Fruit fly (Drosophila melanogaster) whole organism, embryonic: ENCODE data around the gene CG15406.

Experiments
- Atf3 ChIP-seq: fragments of 200-800 bp; sonication (Bioruptor generic); optimal IDR thresholded peaks from 3 replicates; lab custom pipeline; 2016; ENCODE audit warnings: missing biosample characterization, missing genetic modification characterization
- BEAF-32 ChIP-seq: fragments of 200-800 bp; sonication (Bioruptor generic); optimal IDR thresholded peaks from 3 replicates; lab custom pipeline; 2017; ENCODE audit warnings: missing biosample characterization, missing genetic modification characterization, mild to moderate bottlenecking, moderate library complexity, missing genetic modification reagents
- Blimp-1 ChIP-seq: fragments of 200-800 bp; sonication (Bioruptor generic); optimal IDR thresholded peaks from 3 replicates; lab custom pipeline; 2018; ENCODE audit warnings: missing biosample characterization, missing genetic modification characterization, mild to moderate bottlenecking, moderate library complexity, missing genetic modification reagents
- CG10209 ChIP-seq: fragments of 200-800 bp; sonication (Bioruptor generic); optimal IDR thresholded peaks from 3 replicates; lab custom pipeline; 2017; ENCODE audit warnings: missing biosample characterization, mild to moderate bottlenecking, missing genetic modification characterization, missing genetic modification reagents
- CG1024 ChIP-seq: fragments of 200-800 bp; sonication (Bioruptor generic); IDR thresholded peaks from 2 replicates; pipeline ENCODE4 v1.3.6; 2022; ENCODE audit warnings: missing biosample characterization, missing genetic modification characterization
- CG10462 ChIP-seq: fragments of 200-800 bp; sonication (Bioruptor generic); optimal IDR thresholded peaks from 2 replicates; lab custom pipeline; 2016; ENCODE audit warnings: missing biosample characterization, missing genetic modification characterization
- CG11247 ChIP-seq: fragments of 200-800 bp; sonication (Bioruptor generic); IDR thresholded peaks from 2 replicates; pipeline ENCODE4 v1.3.6; 2022; ENCODE audit warnings: missing biosample characterization, missing genetic modification characterization
- CG11696 ChIP-seq: fragments of 200-800 bp; sonication (Bioruptor generic); IDR thresholded peaks from 2 replicates; pipeline ENCODE4 v1.3.6; 2022; ENCODE audit warnings: missing biosample characterization, missing genetic modification characterization
- CG13287 ChIP-seq: fragments of 200-800 bp; sonication (Bioruptor generic); IDR thresholded peaks from 2 replicates; pipeline ENCODE4 v1.3.6; 2022; ENCODE audit warnings: missing biosample characterization, missing genetic modification characterization; ENCODE audit not compliant: partially characterized antibody
- CG13424 ChIP-seq: fragments of 200-800 bp; sonication (Bioruptor generic); optimal IDR thresholded peaks from 2 replicates; lab custom pipeline; 2019; ENCODE audit warnings: missing biosample characterization, mild to moderate bottlenecking, missing genetic modification characterization, moderate library complexity
- CG18599 ChIP-seq: fragments of 200-800 bp; sonication (Bioruptor generic); optimal IDR thresholded peaks from 3 replicates; lab custom pipeline; 2017; ENCODE audit warnings: missing biosample characterization, missing genetic modification characterization, mild to moderate bottlenecking, moderate library complexity, missing genetic modification reagents
- CG18764 ChIP-seq: fragments of 200-800 bp; sonication (Bioruptor generic); optimal IDR thresholded peaks from 3 replicates; lab custom pipeline; 2016; ENCODE audit warnings: missing biosample characterization, missing genetic modification characterization
- CG3065 ChIP-seq: fragments of 200-800 bp; sonication (Bioruptor generic); optimal IDR thresholded peaks from 2 replicates; lab custom pipeline; 2016; ENCODE audit warnings: missing biosample characterization, missing genetic modification characterization
- CG34224 ChIP-seq: fragments of 200-800 bp; sonication (Bioruptor generic); IDR thresholded peaks from 3 replicates; pipeline ENCODE4 v1.3.6; 2022; ENCODE audit warnings: missing biosample characterization, missing genetic modification characterization; ENCODE audit not compliant: partially characterized antibody
- CG3995 ChIP-seq: fragments of 200-800 bp; sonication (Bioruptor generic); optimal IDR thresholded peaks from 3 replicates; lab custom pipeline; 2016; ENCODE audit warnings: missing biosample characterization, missing genetic modification characterization
- CG7357 ChIP-seq: fragments of 200-800 bp; sonication (Bioruptor generic); IDR thresholded peaks from 3 replicates; pipeline ENCODE4 v1.3.6; 2022; ENCODE audit warnings: missing biosample characterization, missing genetic modification characterization
- CG7786 ChIP-seq: fragments of 200-800 bp; sonication (Bioruptor generic); optimal IDR thresholded peaks from 2 replicates; lab custom pipeline; 2016; ENCODE audit warnings: missing biosample characterization, missing genetic modification characterization
- CG8359 ChIP-seq: fragments of 200-800 bp; sonication (Bioruptor generic); optimal IDR thresholded peaks from 2 replicates; lab custom pipeline; 2017; ENCODE audit warnings: missing biosample characterization, mild to moderate bottlenecking, missing genetic modification characterization, borderline replicate concordance
- CG9817 ChIP-seq: fragments of 200-800 bp; sonication (Bioruptor generic); optimal IDR thresholded peaks from 2 replicates; lab custom pipeline; 2018; ENCODE audit warnings: missing biosample characterization, mild to moderate bottlenecking, missing genetic modification characterization, moderate library complexity
- CTCF ChIP-seq: fragments of 200-800 bp; sonication (Bioruptor generic); optimal IDR thresholded peaks from 2 replicates; lab custom pipeline; 2017; ENCODE audit warnings: missing biosample characterization, mild to moderate bottlenecking, missing genetic modification characterization, moderate library complexity
- Dbx ChIP-seq: fragments of 200-800 bp; sonication (Bioruptor generic); IDR thresholded peaks from 3 replicates; pipeline ENCODE4 v1.3.6; 2022; ENCODE audit warnings: missing biosample characterization, missing genetic modification characterization
- Deaf1 ChIP-seq: fragments of 200-800 bp; optimal IDR thresholded peaks from 3 replicates; lab custom pipeline; 2019; ENCODE audit warnings: missing biosample characterization, mild to moderate bottlenecking, missing genetic modification characterization, moderate library complexity
- Elba2 ChIP-seq: fragments of 200-800 bp; sonication (Bioruptor generic); optimal IDR thresholded peaks from 3 replicates; lab custom pipeline; 2016; ENCODE audit warnings: missing biosample characterization, missing genetic modification characterization
- H2.0 ChIP-seq: fragments of 200-800 bp; sonication (Bioruptor generic); IDR thresholded peaks from 2 replicates; pipeline ENCODE4 v1.3.6; 2022; ENCODE audit warnings: missing biosample characterization, missing genetic modification characterization
- HHEX ChIP-seq: fragments of 200-800 bp; sonication (Bioruptor generic); optimal IDR thresholded peaks from 3 replicates; lab custom pipeline; 2017; ENCODE audit warnings: missing biosample characterization, mild to moderate bottlenecking, missing genetic modification characterization, missing genetic modification reagents
- HLH54F ChIP-seq: fragments of 200-800 bp; sonication (Bioruptor generic); optimal IDR thresholded peaks from 3 replicates; lab custom pipeline; 2016; ENCODE audit warnings: missing biosample characterization, missing genetic modification characterization
- Hmr ChIP-seq: fragments of 200-800 bp; sonication (Bioruptor generic); optimal IDR thresholded peaks from 3 replicates; lab custom pipeline; 2017; ENCODE audit warnings: mild to moderate bottlenecking, missing biosample characterization, missing genetic modification reagents, missing genetic modification characterization
- Hr39 ChIP-seq: fragments of >200 bp; optimal IDR thresholded peaks from 2 replicates; lab custom pipeline; 2017
- Lpt ChIP-seq: fragments of >200 bp; optimal IDR thresholded peaks from 2 replicates; lab custom pipeline; 2018; ENCODE audit warnings: missing biosample characterization, missing genetic modification characterization
- MTF-1 ChIP-seq: fragments of 200-800 bp; sonication (Bioruptor generic); optimal IDR thresholded peaks from 2 replicates; lab custom pipeline; 2018; ENCODE audit warnings: missing biosample characterization, mild to moderate bottlenecking, missing genetic modification characterization, borderline replicate concordance
- Meics ChIP-seq: fragments of 200-800 bp; sonication (Bioruptor generic); optimal IDR thresholded peaks from 2 replicates; lab custom pipeline; 2017; ENCODE audit warnings: missing biosample characterization, mild to moderate bottlenecking, missing genetic modification characterization
- PHDP ChIP-seq: fragments of 200-800 bp; sonication (Bioruptor generic); optimal IDR thresholded peaks from 3 replicates; lab custom pipeline; 2018; ENCODE audit warnings: missing biosample characterization, mild to moderate bottlenecking, missing genetic modification characterization, moderate library complexity
- Sin3A ChIP-seq: fragments of >200 bp; optimal IDR thresholded peaks from 2 replicates; lab custom pipeline; 2018
- bbx ChIP-seq: fragments of 200-800 bp; sonication (Bioruptor generic); IDR thresholded peaks from 2 replicates; pipeline ENCODE4 v1.3.6; 2022; ENCODE audit warnings: missing biosample characterization, missing genetic modification characterization; ENCODE audit not compliant: partially characterized antibody
- bcd ChIP-seq: fragments of 200-800 bp; sonication (Bioruptor generic); optimal IDR thresholded peaks from 2 replicates; lab custom pipeline; 2017; ENCODE audit warnings: missing biosample characterization, mild to moderate bottlenecking, missing genetic modification characterization
- cas ChIP-seq: fragments of 200-800 bp; sonication (Bioruptor generic); IDR thresholded peaks from 2 replicates; pipeline ENCODE4 v1.3.6; 2022; ENCODE audit warnings: missing biosample characterization, missing genetic modification characterization
- dati ChIP-seq: fragments of 200-800 bp; sonication (Bioruptor generic); IDR thresholded peaks from 2 replicates; pipeline ENCODE4 v1.3.6; 2022; ENCODE audit warnings: missing biosample characterization, missing genetic modification characterization
- insv ChIP-seq, 2 experiments: fragments of 200-800 bp; sonication (Bioruptor generic); optimal IDR thresholded peaks; 3 replicates each; lab custom pipeline; 2016 to 2018; ENCODE audit warnings: missing biosample characterization in 2 of 2, missing genetic modification characterization in 2 of 2
- knrl ChIP-seq: fragments of 200-800 bp; sonication (Bioruptor generic); IDR thresholded peaks from 3 replicates; pipeline ENCODE4 v1.3.6; 2022; ENCODE audit warnings: missing biosample characterization, missing genetic modification characterization; ENCODE audit not compliant: partially characterized antibody
- lola ChIP-seq, 3 experiments: fragments of >200 bp in 2 of 3; fragments of 200-800 bp in 1 of 3; sonication (Bioruptor generic) in 1 of 3; optimal IDR thresholded peaks; 2 replicates each; lab custom pipeline; 2017 to 2019; ENCODE audit warnings: missing biosample characterization in 3 of 3, missing genetic modification characterization in 3 of 3, mild to moderate bottlenecking in 1 of 3, moderate library complexity in 1 of 3
- mirr ChIP-seq: fragments of 200-800 bp; sonication (Bioruptor generic); optimal IDR thresholded peaks from 3 replicates; lab custom pipeline; 2018; ENCODE audit warnings: missing biosample characterization, mild to moderate bottlenecking, missing genetic modification characterization
- nom ChIP-seq: fragments of 200-800 bp; sonication (Bioruptor generic); optimal IDR thresholded peaks from 2 replicates; lab custom pipeline; 2017; ENCODE audit warnings: missing biosample characterization, missing genetic modification characterization, mild to moderate bottlenecking, moderate library complexity, missing genetic modification reagents
- org-1 ChIP-seq: fragments of 200-800 bp; sonication (Bioruptor generic); optimal IDR thresholded peaks from 2 replicates; lab custom pipeline; 2017; ENCODE audit warnings: missing biosample characterization, missing genetic modification characterization
- peb ChIP-seq: fragments of 200-800 bp; sonication (Bioruptor generic); IDR thresholded peaks from 2 replicates; pipeline ENCODE4 v1.3.6; 2022; ENCODE audit warnings: missing biosample characterization, missing genetic modification characterization
- pho ChIP-seq: fragments of 200-800 bp; sonication (Bioruptor generic); optimal IDR thresholded peaks from 2 replicates; lab custom pipeline; 2016; ENCODE audit warnings: missing biosample characterization, missing genetic modification characterization
- salm ChIP-seq: fragments of 200-800 bp; sonication (Bioruptor generic); optimal IDR thresholded peaks from 2 replicates; lab custom pipeline; 2018; ENCODE audit warnings: missing biosample characterization, mild to moderate bottlenecking, missing genetic modification characterization
- scrt ChIP-seq: fragments of 200-800 bp; sonication (Bioruptor generic); optimal IDR thresholded peaks from 2 replicates; lab custom pipeline; 2018; ENCODE audit warnings: missing biosample characterization, mild to moderate bottlenecking, missing genetic modification characterization, moderate library complexity
- tgo ChIP-seq: fragments of 200-800 bp; sonication (Bioruptor generic); IDR thresholded peaks from 3 replicates; pipeline ENCODE4 v1.3.6; 2022; ENCODE audit warnings: missing biosample characterization, missing genetic modification characterization
- twi ChIP-seq: fragments of 200-800 bp; optimal IDR thresholded peaks from 2 replicates; lab custom pipeline; 2019; ENCODE audit warnings: missing biosample characterization, mild to moderate bottlenecking, missing genetic modification characterization, moderate library complexity

Gene CG15406

dm6 chr2L:3301755-3302499 is 7.1 kb upstream of the CG15406 start (continued):
- TF ChIP-seq lola (GFP tag; optimal IDR thresholded peaks at IDR 0.05; lab: Kevin White, UChicago), result peak in 1 of 3 experiments; percentile 99
- TF ChIP-seq PHDP (tag; lab: Kevin White, UChicago), result peak; percentile 100
- peak; percentile 38; the same call in 1 of the 3 replicates for TF ChIP-seq CG34224 (GFP tag; lab: Robert Waterston, UW)
- TF ChIP-seq org-1 (GFP tag; lab: Kevin White, UChicago), result peak; percentile 100
- peak; percentile 46; the same call in 2 of the 3 replicates for TF ChIP-seq knrl
- TF ChIP-seq CG7786 (GFP tag; lab: Kevin White, UChicago), result peak; percentile 100
- peak; percentile 100 for TF ChIP-seq CG18599 (GFP tag; lab: Kevin White, UChicago)
- TF ChIP-seq insv (GFP tag; optimal IDR thresholded peaks at IDR 0.05; lab: Kevin White, UChicago), result peak; percentile 82 to 90
- peak; percentile 97 for TF ChIP-seq CG7357 (GFP tag; lab: Robert Waterston, UW)
- peak; percentile 91 for TF ChIP-seq Deaf1 (tag; lab: Kevin White, UChicago)
- peak; percentile 95 for TF ChIP-seq CG8359 (GFP tag; lab: Kevin White, UChicago)
- peak; percentile 95 for TF ChIP-seq Elba2 (GFP tag; lab: Kevin White, UChicago)
- peak; percentile 47; the same call in 1 of the 2 replicates for TF ChIP-seq CG13287 (GFP tag; lab: Robert Waterston, UW)
- TF ChIP-seq CTCF, result peak; percentile 79
- peak; percentile 99 for TF ChIP-seq H2.0 (GFP tag; lab: Robert Waterston, UW)
- peak; percentile 99 for TF ChIP-seq CG11247
- peak; percentile 99 for TF ChIP-seq tgo (GFP tag; lab: Robert Waterston, UW)
- TF ChIP-seq CG10462 (GFP tag; lab: Kevin White, UChicago), result peak; percentile 99
- TF ChIP-seq BEAF-32, result peak; percentile 45
- no peak for TF ChIP-seq Sin3A (lab: Kevin White, UChicago)
- TF ChIP-seq scrt (GFP tag; lab: Kevin White, UChicago), result peak; percentile 99
- peak; percentile 99 for TF ChIP-seq CG18764 (GFP tag; lab: Kevin White, UChicago)
- peak; percentile 90 for TF ChIP-seq CG3995 (GFP tag; lab: Kevin White, UChicago)
- no peak for TF ChIP-seq Lpt
- TF ChIP-seq MTF-1 (GFP tag; lab: Kevin White, UChicago), result peak; percentile 99
- TF ChIP-seq HLH54F (GFP tag; lab: Kevin White, UChicago), result peak; percentile 100
- TF ChIP-seq CG3065 (GFP tag; lab: Kevin White, UChicago), result peak; percentile 100
- TF ChIP-seq Dbx, result peak; percentile 100
- peak; percentile 100 for TF ChIP-seq twi (tag; lab: Kevin White, UChicago)
- TF ChIP-seq HHEX, result peak; percentile 100
- TF ChIP-seq CG10209 (GFP tag; lab: Kevin White, UChicago), result peak; percentile 100
- TF ChIP-seq CG11696 (GFP tag; lab: Robert Waterston, UW), result peak; percentile 98
- peak; percentile 99 for TF ChIP-seq cas (GFP tag; lab: Robert Waterston, UW)
- peak; percentile 100 for TF ChIP-seq mirr (GFP tag; lab: Kevin White, UChicago)
- peak; percentile 99 for TF ChIP-seq salm (tag; lab: Kevin White, UChicago)
- peak; percentile 99 for TF ChIP-seq Blimp-1 (GFP tag; lab: Kevin White, UChicago)
- peak; percentile 100 for TF ChIP-seq bcd (GFP tag; lab: Kevin White, UChicago)
- TF ChIP-seq peb (GFP tag; lab: Robert Waterston, UW), result peak; percentile 98
- TF ChIP-seq pho (GFP tag; lab: Kevin White, UChicago), result peak; percentile 100
- TF ChIP-seq nom (GFP tag; lab: Kevin White, UChicago), result peak; percentile 99
- peak; percentile 95 for TF ChIP-seq CG1024
- TF ChIP-seq Hmr (GFP tag; lab: Kevin White, UChicago), result peak; percentile 100
- TF ChIP-seq Hr39 (lab: Kevin White, UChicago), result no peak
- TF ChIP-seq Atf3, result peak; percentile 99
- peak; percentile 100 for TF ChIP-seq CG13424 (tag; lab: Kevin White, UChicago)
- TF ChIP-seq bbx (GFP tag; lab: Robert Waterston, UW), result no peak
- peak; percentile 100 for TF ChIP-seq CG9817 (tag; lab: Kevin White, UChicago)
- peak; percentile 100 for TF ChIP-seq Meics
- TF ChIP-seq dati (GFP tag; lab: Robert Waterston, UW), result peak; percentile 97
